Worm (Caenorhabditis elegans) whole organism, late embryonic: ENCODE results near the gene F49C5.12.

Experiments used
- C08G9.2 ChIP-seq: sonication (generic microtip); optimal IDR thresholded peaks from 2 replicates; lab custom pipeline; 2016; ENCODE audit warnings: mild to moderate bottlenecking, missing genetic modification characterization, moderate library complexity, missing compliant biosample characterization
- C38D4.7 ChIP-seq: fragments of 200-800 bp; sonication (Bioruptor generic); optimal IDR thresholded peaks from 2 replicates; lab custom pipeline; 2018; ENCODE audit warnings: mild to moderate bottlenecking, missing genetic modification characterization, moderate library complexity, missing compliant biosample characterization
- F13H6.1 ChIP-seq: sonication (generic microtip); optimal IDR thresholded peaks from 2 replicates; lab custom pipeline; 2016; ENCODE audit warnings: missing genetic modification characterization, missing compliant biosample characterization
- ahr-1 ChIP-seq: sonication (generic microtip); optimal IDR thresholded peaks from 2 replicates; lab custom pipeline; 2016; ENCODE audit warnings: missing genetic modification characterization, missing compliant biosample characterization
- ama-1 ChIP-seq: fragments of 150-350 bp; optimal IDR thresholded peaks from 2 replicates; lab custom pipeline; 2014
- ceh-14 ChIP-seq: sonication (generic microtip); optimal IDR thresholded peaks from 2 replicates; lab custom pipeline; 2016; ENCODE audit warnings: missing genotype, missing genetic modification characterization, missing compliant biosample characterization
- ceh-18 ChIP-seq: sonication (generic microtip); optimal IDR thresholded peaks from 2 replicates; lab custom pipeline; 2016; ENCODE audit warnings: missing genetic modification characterization, missing compliant biosample characterization
- ceh-22 ChIP-seq: sonication (generic microtip); optimal IDR thresholded peaks from 2 replicates; lab custom pipeline; 2017; ENCODE audit warnings: missing biosample characterization, missing genetic modification characterization
- ceh-24 ChIP-seq: sonication (generic microtip); optimal IDR thresholded peaks from 2 replicates; lab custom pipeline; 2016; ENCODE audit warnings: mild to moderate bottlenecking, missing genetic modification characterization, missing compliant biosample characterization
- ceh-30 ChIP-seq: fragments of 150-350 bp; optimal IDR thresholded peaks from 2 replicates; lab custom pipeline; 2014; ENCODE audit warnings: missing biosample characterization, missing genetic modification characterization
- ceh-31 ChIP-seq: sonication (generic microtip); optimal IDR thresholded peaks from 2 replicates; lab custom pipeline; 2016; ENCODE audit warnings: missing genetic modification characterization, missing compliant biosample characterization
- ceh-34 ChIP-seq: sonication (generic microtip); optimal IDR thresholded peaks from 2 replicates; lab custom pipeline; 2016; ENCODE audit warnings: mild to moderate bottlenecking, missing genetic modification characterization, missing compliant biosample characterization
- ceh-45 ChIP-seq: fragments of 200-800 bp; sonication (Bioruptor generic); IDR thresholded peaks from 2 replicates; pipeline ENCODE4 v1.3.6; 2022; ENCODE audit warnings: missing genetic modification reagents, missing genetic modification characterization, missing compliant biosample characterization
- ceh-48 ChIP-seq: sonication (generic microtip); optimal IDR thresholded peaks from 2 replicates; lab custom pipeline; 2016; ENCODE audit warnings: missing genetic modification characterization, inconsistent platforms, missing compliant biosample characterization
- dmd-4 ChIP-seq: sonication (generic microtip); optimal IDR thresholded peaks from 2 replicates; lab custom pipeline; 2016; ENCODE audit warnings: borderline replicate concordance, missing genetic modification characterization, missing compliant biosample characterization
- ets-4 ChIP-seq: sonication (generic microtip); optimal IDR thresholded peaks from 2 replicates; lab custom pipeline; 2016; ENCODE audit warnings: missing genetic modification characterization, missing compliant biosample characterization
- fkh-6 ChIP-seq: sonication (generic microtip); optimal IDR thresholded peaks from 2 replicates; lab custom pipeline; 2016; ENCODE audit warnings: missing genetic modification characterization, missing compliant biosample characterization
- gmeb-2 ChIP-seq: sonication (generic microtip); optimal IDR thresholded peaks from 2 replicates; lab custom pipeline; 2016; ENCODE audit warnings: missing genetic modification characterization, inconsistent platforms, missing compliant biosample characterization
- hlh-8 ChIP-seq: sonication (generic microtip); optimal IDR thresholded peaks from 2 replicates; lab custom pipeline; 2016; ENCODE audit warnings: missing genotype, missing genetic modification characterization, missing compliant biosample characterization
- lin-11 ChIP-seq: fragments of 200-800 bp; sonication (Bioruptor generic); optimal IDR thresholded peaks from 2 replicates; lab custom pipeline; 2018; ENCODE audit warnings: mild to moderate bottlenecking, missing genetic modification characterization, missing compliant biosample characterization
- mec-3 ChIP-seq: sonication (generic microtip); optimal IDR thresholded peaks from 2 replicates; lab custom pipeline; 2016; ENCODE audit warnings: borderline replicate concordance, missing genetic modification characterization, missing compliant biosample characterization
- nfya-1 ChIP-seq: sonication (generic microtip); optimal IDR thresholded peaks from 2 replicates; lab custom pipeline; 2017; ENCODE audit warnings: missing genetic modification characterization, mild to moderate bottlenecking, missing compliant biosample characterization, antibody characterized with exemption, moderate library complexity
- nhr-232 ChIP-seq: sonication (generic microtip); optimal IDR thresholded peaks from 2 replicates; lab custom pipeline; 2016; ENCODE audit warnings: missing genetic modification characterization, missing compliant biosample characterization
- odd-2 ChIP-seq: sonication (generic microtip); optimal IDR thresholded peaks from 2 replicates; lab custom pipeline; 2017; ENCODE audit warnings: antibody characterized with exemption, mild to moderate bottlenecking, missing genetic modification characterization, missing compliant biosample characterization
- pha-2 ChIP-seq: sonication (generic microtip); optimal IDR thresholded peaks from 2 replicates; lab custom pipeline; 2017; ENCODE audit warnings: mild to moderate bottlenecking, missing genetic modification characterization, missing compliant biosample characterization
- pros-1 ChIP-seq: fragments of 150-350 bp; optimal IDR thresholded peaks from 2 replicates; lab custom pipeline; 2014; ENCODE audit warnings: missing biosample characterization, missing genetic modification reagents, missing genetic modification characterization
- ref-2 ChIP-seq: sonication (generic microtip); optimal IDR thresholded peaks from 2 replicates; lab custom pipeline; 2016; ENCODE audit warnings: missing genetic modification characterization, missing compliant biosample characterization
- sdc-2 ChIP-seq: sonication (generic microtip); optimal IDR thresholded peaks from 2 replicates; lab custom pipeline; 2016; ENCODE audit warnings: missing genotype, missing genetic modification characterization, missing compliant biosample characterization
- sox-2 ChIP-seq: fragments of 200-800 bp; sonication (Bioruptor generic); IDR thresholded peaks from 2 replicates; pipeline ENCODE4 v1.3.6; 2022; ENCODE audit warnings: missing genetic modification reagents, missing genetic modification characterization, missing compliant biosample characterization
- syd-9 ChIP-seq: sonication (generic microtip); optimal IDR thresholded peaks from 2 replicates; lab custom pipeline; 2016; ENCODE audit warnings: mild to moderate bottlenecking, missing genetic modification characterization, moderate library complexity, missing compliant biosample characterization
- tbx-2 ChIP-seq: sonication (generic microtip); optimal IDR thresholded peaks from 2 replicates; lab custom pipeline; 2016; ENCODE audit warnings: missing genetic modification characterization, missing compliant biosample characterization
- unc-3 ChIP-seq, 2 experiments: fragments of 200-800 bp in 1 of 2; sonication (Bioruptor generic) in 1 of 2; sonication (generic microtip) in 1 of 2; conservative IDR thresholded peaks in 1 of 2; optimal IDR thresholded peaks in 1 of 2; 2 replicates each; pipeline versions ENCODE4 v1.3.6 to Lab custom; 2016 to 2022; ENCODE audit warnings: missing compliant biosample characterization in 2 of 2, missing genetic modification characterization in 2 of 2, missing genetic modification reagents in 1 of 2
- unc-42 ChIP-seq: sonication (generic microtip); optimal IDR thresholded peaks from 2 replicates; lab custom pipeline; 2016; ENCODE audit warnings: missing genotype, missing genetic modification characterization, missing compliant biosample characterization
- unc-55 ChIP-seq: sonication (generic microtip); optimal IDR thresholded peaks from 2 replicates; lab custom pipeline; 2017; ENCODE audit warnings: missing biosample characterization, missing genetic modification reagents, missing genetic modification characterization
- unc-86 ChIP-seq: sonication (generic microtip); optimal IDR thresholded peaks from 2 replicates; lab custom pipeline; 2016; ENCODE audit warnings: missing genetic modification characterization, missing compliant biosample characterization
- zip-5 ChIP-seq: sonication (generic microtip); optimal IDR thresholded peaks from 2 replicates; lab custom pipeline; 2016; ENCODE audit warnings: missing genetic modification characterization, missing compliant biosample characterization

The F49C5.12 gene

DNA sequence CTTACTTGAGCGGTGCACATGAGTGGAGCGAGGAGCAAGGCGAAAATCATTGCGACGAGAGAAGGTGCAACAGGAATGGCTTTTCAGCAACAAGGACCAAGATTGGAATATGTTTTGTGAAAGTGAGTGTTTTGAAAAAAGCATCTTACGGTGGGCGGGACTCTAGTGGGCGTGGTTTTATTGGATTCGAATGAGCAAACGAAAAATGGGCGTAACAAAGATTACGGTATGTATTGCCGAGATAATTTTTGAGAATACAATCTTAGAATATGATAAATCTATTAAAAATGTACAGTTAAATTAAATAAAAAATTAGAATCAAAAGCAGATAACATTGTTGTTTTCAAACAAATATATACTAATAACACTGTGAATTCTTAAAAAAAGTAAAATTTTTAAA is at the start of gene F49C5.12:
Gene F49C5.12 (minus strand): TSS at position 101 of the 400 bp plus-strand sequence.
- TF ChIP-seq syd-9 (tag; lab: Kevin White, UChicago), result no peak
- TF ChIP-seq ceh-22 (tag; lab: Kevin White, UChicago), result no peak
- TF ChIP-seq pha-2, result no peak
- TF ChIP-seq mec-3, result no peak
- no peak for TF ChIP-seq sdc-2 (tag; lab: Kevin White, UChicago)
- no peak for TF ChIP-seq unc-42 (tag; lab: Kevin White, UChicago)
- no peak for TF ChIP-seq zip-5 (tag; lab: Kevin White, UChicago)
- TF ChIP-seq unc-3 (GFP tag; conservative IDR thresholded peaks at IDR 0.05; lab: Robert Waterston, UW), result no peak
- TF ChIP-seq unc-3 (tag; optimal IDR thresholded peaks at IDR 0.05; lab: Kevin White, UChicago), result no peak
- TF ChIP-seq ahr-1, result no peak
- TF ChIP-seq ceh-45 (GFP tag; lab: Robert Waterston, UW), result no peak
- no peak for TF ChIP-seq hlh-8
- no peak for TF ChIP-seq ama-1 (lab: Kevin White, UChicago)
- TF ChIP-seq unc-86 (tag; lab: Kevin White, UChicago), result no peak
- no peak for TF ChIP-seq nhr-232 (tag; lab: Kevin White, UChicago)
- TF ChIP-seq ceh-24 (tag; lab: Kevin White, UChicago), result no peak
- no peak for TF ChIP-seq lin-11
- no peak for TF ChIP-seq F13H6.1
- TF ChIP-seq tbx-2, result no peak
- no peak for TF ChIP-seq unc-55 (GFP tag; lab: Kevin White, UChicago)
- TF ChIP-seq, all 69 proteins: peak for 0

DNA sequence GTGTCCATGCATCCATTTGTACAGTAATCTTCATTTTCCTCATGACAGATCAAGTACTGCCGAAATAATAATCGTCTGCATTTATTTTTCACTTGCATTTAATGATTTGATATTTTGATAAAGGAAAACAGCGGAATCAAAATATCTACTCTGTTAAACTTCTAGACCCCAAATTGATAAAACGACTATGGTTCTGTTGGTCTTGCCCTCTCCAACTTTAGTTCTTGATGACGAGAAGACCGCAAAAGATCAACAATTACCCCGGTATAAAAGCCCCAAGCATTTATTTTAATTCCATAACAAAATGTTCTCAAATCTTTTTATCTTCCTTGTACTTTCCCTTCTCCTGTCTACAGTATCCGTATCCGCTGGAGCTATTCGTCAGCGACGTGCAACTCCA is 48.5 kb upstream of the F49C5.12 start, which contains the start of gene Y38E10A.9:
Gene Y38E10A.9 (plus strand): TSS at position 301 of the 400 bp plus-strand sequence.
- TF ChIP-seq ceh-22 (tag; lab: Kevin White, UChicago) (no peak), F13H6.1 (no peak), syd-9 (tag; lab: Kevin White, UChicago) (no peak), ets-4 (tag; lab: Kevin White, UChicago) (no peak), sox-2 (GFP tag; lab: Robert Waterston, UW) (no peak), ceh-34 (tag; lab: Kevin White, UChicago) (no peak)

DNA sequence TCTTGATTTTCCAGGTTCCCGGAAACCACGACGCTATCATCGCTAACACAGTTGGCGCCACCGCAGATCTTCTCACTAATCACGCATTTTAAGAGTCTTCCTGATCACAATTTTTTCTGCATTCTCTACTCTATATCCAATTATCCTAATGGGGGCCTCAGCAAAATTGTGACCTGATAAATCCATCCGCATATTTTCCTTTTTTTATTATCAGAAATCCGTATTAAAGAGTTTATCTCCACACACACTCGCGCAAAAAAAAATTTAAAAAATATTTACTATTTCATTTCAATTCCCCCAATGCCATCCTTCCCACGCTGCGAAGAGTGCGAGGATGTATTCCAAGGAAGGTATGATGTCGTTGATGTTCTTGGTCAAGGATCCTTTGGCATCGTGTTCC is 46.8 kb upstream of the F49C5.12 start, which contains the start of gene Y38E10A.8:
Gene Y38E10A.8 (plus strand): TSS at position 301 of the 400 bp plus-strand sequence.
- TF ChIP-seq ceh-22 (tag; lab: Kevin White, UChicago), result no peak

DNA sequence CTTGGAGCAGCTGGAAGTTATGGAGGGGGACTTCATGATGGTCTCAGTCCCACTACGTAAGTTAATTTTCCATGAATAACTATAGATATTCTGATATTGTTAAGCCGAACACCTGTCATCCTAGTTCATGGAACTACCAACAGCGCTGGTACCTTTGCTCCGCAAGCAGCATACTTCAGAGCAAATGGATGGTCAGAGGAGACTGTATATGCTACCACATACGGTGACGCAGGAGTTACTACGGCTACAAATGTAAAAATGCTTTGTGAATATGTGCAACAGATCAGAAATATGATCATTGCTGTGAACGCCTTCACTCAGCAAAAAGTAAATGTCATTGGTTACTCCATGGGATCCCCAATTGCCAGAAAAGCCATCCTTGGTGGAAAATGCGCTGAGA is 46.0 kb upstream of the F49C5.12 start:
- no peak for TF ChIP-seq ceh-18 (tag; lab: Kevin White, UChicago)
- TF ChIP-seq lin-11, result no peak
- no peak for TF ChIP-seq pros-1 (tag; lab: Kevin White, UChicago)
- no peak for TF ChIP-seq odd-2 (tag; lab: Kevin White, UChicago)
- TF ChIP-seq ceh-30 (tag; lab: Kevin White, UChicago), result no peak

DNA sequence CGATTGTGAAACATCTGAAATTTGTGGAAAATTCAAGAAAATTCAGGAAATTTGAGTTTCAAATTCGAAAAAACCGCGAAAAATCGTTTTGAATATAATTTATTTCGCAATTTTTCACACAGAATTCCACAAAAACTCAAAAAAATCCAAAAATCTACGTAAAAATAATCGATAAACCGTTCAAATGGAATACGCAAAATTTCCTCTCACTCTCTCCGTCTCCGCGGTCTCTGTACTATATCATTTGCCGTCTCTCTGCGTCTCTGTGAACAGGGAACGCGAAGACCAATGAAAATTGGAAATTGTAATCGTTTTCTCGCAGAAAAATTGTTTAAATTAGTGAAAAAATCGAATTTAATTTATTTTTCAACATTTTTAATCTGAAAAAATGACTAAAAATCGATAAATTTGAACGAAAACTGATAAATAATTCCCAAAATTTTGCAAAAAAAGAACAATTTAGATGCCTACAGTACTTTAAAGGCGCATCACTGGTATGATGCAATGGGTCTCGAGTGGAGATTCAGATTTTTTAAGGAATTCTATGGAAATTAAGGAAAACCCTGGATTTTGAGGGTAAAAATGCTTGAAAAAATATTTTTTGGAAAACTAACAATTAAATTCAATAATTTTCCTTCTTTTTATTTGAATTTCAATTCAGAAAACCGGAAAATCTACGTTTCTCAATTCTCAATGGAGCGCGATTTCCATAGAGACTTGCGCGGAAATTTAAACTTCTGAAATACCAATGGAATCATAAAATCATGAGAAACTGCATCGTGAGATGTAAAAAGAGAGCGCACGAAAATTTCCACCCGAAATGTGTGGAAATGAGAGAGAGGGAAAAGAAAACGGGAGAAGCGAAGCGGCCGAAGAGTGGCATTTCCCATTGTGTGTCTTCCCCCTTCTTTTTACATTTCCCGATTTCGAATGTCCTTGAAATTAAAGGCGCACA is 43.8 kb upstream of the F49C5.12 start, which contains the start of the genes ceh-100 and lips-15:
Gene ceh-100 (minus strand): TSS at position 14 of the 955 bp plus-strand sequence.
Gene lips-15 (plus strand): TSS at position 720 of the 955 bp plus-strand sequence.
- TF ChIP-seq mec-3, result no peak
- TF ChIP-seq nfya-1 (tag; lab: Kevin White, UChicago), result peak; percentile 10
- no peak for TF ChIP-seq ceh-14 (tag; lab: Kevin White, UChicago)
- peak; percentile 17 for TF ChIP-seq ceh-48 (tag; lab: Kevin White, UChicago)
- TF ChIP-seq sox-2 (GFP tag; lab: Robert Waterston, UW), result no peak
- TF ChIP-seq gmeb-2 (tag; lab: Kevin White, UChicago), result no peak
- no peak for TF ChIP-seq C08G9.2 (tag; lab: Kevin White, UChicago)
- no peak for TF ChIP-seq nhr-232 (tag; lab: Kevin White, UChicago)
- TF ChIP-seq fkh-6 (tag; lab: Kevin White, UChicago), result no peak
- TF ChIP-seq ceh-31 (tag; lab: Kevin White, UChicago), result peak; percentile 68
- peak; percentile 28 for TF ChIP-seq ceh-34 (tag; lab: Kevin White, UChicago)
- TF ChIP-seq ref-2 (tag; lab: Kevin White, UChicago), result no peak
- TF ChIP-seq dmd-4, result no peak
- TF ChIP-seq tbx-2, result peak; percentile 34
- no peak for TF ChIP-seq zip-5 (tag; lab: Kevin White, UChicago)
- TF ChIP-seq C38D4.7, result no peak
- no peak for TF ChIP-seq F13H6.1
